Fruit fly (Drosophila melanogaster) whole organism, wandering third instar larva: ENCODE results near the gene AP-2mu.

Experiments used
- Abd-B ChIP-seq: fragments of >200 bp; optimal IDR thresholded peaks from 2 replicates; lab custom pipeline; 2017; ENCODE audit warnings: missing biosample characterization, missing genetic modification characterization
- CG32264 ChIP-seq: fragments of 200-800 bp; sonication (Bioruptor generic); optimal IDR thresholded peaks from 2 replicates; lab custom pipeline; 2016; ENCODE audit warnings: missing biosample characterization, missing genetic modification characterization
- CG9705 ChIP-seq: fragments of 200-800 bp; sonication (Bioruptor generic); optimal IDR thresholded peaks from 2 replicates; lab custom pipeline; 2018; ENCODE audit warnings: missing biosample characterization, mild to moderate bottlenecking, missing genetic modification characterization
- CrebA ChIP-seq: fragments of 200-800 bp; sonication (Bioruptor generic); optimal IDR thresholded peaks from 2 replicates; lab custom pipeline; 2016; ENCODE audit warnings: missing biosample characterization, mild to moderate bottlenecking, missing genetic modification characterization, borderline replicate concordance
- Dfd ChIP-seq: fragments of >200 bp; optimal IDR thresholded peaks from 2 replicates; lab custom pipeline; 2017; ENCODE audit warnings: missing biosample characterization, missing genetic modification characterization
- Dif ChIP-seq: fragments of 200-275, 200-300 bp; sonication (Bioruptor generic); optimal IDR thresholded peaks from 2 replicates; lab custom pipeline; 2018; ENCODE audit warnings: missing biosample characterization, missing genetic modification characterization; ENCODE audit not compliant: partially characterized antibody
- GATAd ChIP-seq: sonication (Bioruptor generic); optimal IDR thresholded peaks from 2 replicates; lab custom pipeline; 2016; ENCODE audit warnings: missing biosample characterization, missing genetic modification characterization
- HLH106 ChIP-seq: fragments of 200-800 bp; optimal IDR thresholded peaks from 3 replicates; lab custom pipeline; 2019; ENCODE audit warnings: missing biosample characterization, mild to moderate bottlenecking, missing genetic modification characterization, moderate library complexity
- Hnf4 ChIP-seq: fragments of 200-800 bp; sonication (Bioruptor generic); optimal IDR thresholded peaks from 2 replicates; lab custom pipeline; 2016; ENCODE audit warnings: missing biosample characterization, mild to moderate bottlenecking, missing genetic modification characterization
- Hr78 ChIP-seq: fragments of >200 bp; optimal IDR thresholded peaks from 2 replicates; lab custom pipeline; 2017; ENCODE audit warnings: missing biosample characterization, missing genetic modification characterization
- Hr83 ChIP-seq: fragments of 200-300 bp; sonication (Bioruptor generic); optimal IDR thresholded peaks from 2 replicates; lab custom pipeline; 2016; ENCODE audit warnings: missing biosample characterization, mild to moderate bottlenecking, missing genetic modification characterization, moderate library complexity; ENCODE audit not compliant: poor library complexity, severe bottlenecking
- Jra ChIP-seq: sonication (Bioruptor generic); optimal IDR thresholded peaks from 2 replicates; lab custom pipeline; 2016; ENCODE audit warnings: missing biosample characterization, missing genetic modification characterization
- Mio ChIP-seq: sonication (Bioruptor generic); optimal IDR thresholded peaks from 2 replicates; lab custom pipeline; 2016; ENCODE audit warnings: missing biosample characterization, missing genetic modification characterization
- Myc ChIP-seq: fragments of >200 bp; optimal IDR thresholded peaks from 2 replicates; lab custom pipeline; 2017
- N ChIP-seq: fragments of >200 bp; optimal IDR thresholded peaks from 2 replicates; lab custom pipeline; 2018; ENCODE audit warnings: missing biosample characterization, missing external identifiers, missing genetic modification characterization
- OdsH ChIP-seq: fragments of 200-800 bp; sonication (Bioruptor generic); optimal IDR thresholded peaks from 2 replicates; lab custom pipeline; 2016; ENCODE audit warnings: missing biosample characterization, mild to moderate bottlenecking, missing genetic modification characterization
- Rel ChIP-seq, 2 experiments: fragments of 200-800 bp; sonication (Bioruptor generic) in 1 of 2; optimal IDR thresholded peaks; 2 replicates in 1 of 2; 3 replicates in 1 of 2; lab custom pipeline; 2016 to 2019; ENCODE audit warnings: mild to moderate bottlenecking in 2 of 2, missing biosample characterization in 2 of 2, missing genetic modification characterization in 2 of 2, moderate library complexity in 1 of 2
- Sp1 ChIP-seq: fragments of 200-800 bp; sonication (Bioruptor generic); optimal IDR thresholded peaks from 3 replicates; lab custom pipeline; 2019; ENCODE audit warnings: missing biosample characterization, mild to moderate bottlenecking, missing genetic modification characterization, moderate library complexity
- Vsx2 ChIP-seq: fragments of 200-300, 225-300 bp; sonication (Bioruptor generic); optimal IDR thresholded peaks from 2 replicates; lab custom pipeline; 2018; ENCODE audit warnings: missing biosample characterization, missing genetic modification characterization; ENCODE audit not compliant: partially characterized antibody
- br ChIP-seq: fragments of 200-800 bp; sonication (Bioruptor generic); optimal IDR thresholded peaks from 2 replicates; lab custom pipeline; 2016; ENCODE audit warnings: missing biosample characterization, missing genetic modification characterization
- brk ChIP-seq: fragments of 200-800 bp; sonication (Bioruptor generic); optimal IDR thresholded peaks from 2 replicates; lab custom pipeline; 2016; ENCODE audit warnings: missing biosample characterization, mild to moderate bottlenecking, missing genetic modification characterization
- dl ChIP-seq, 2 experiments: fragments of 175-275, 200-275 bp in 1 of 2; fragments of 200-275 bp in 1 of 2; sonication (Bioruptor generic); optimal IDR thresholded peaks; lab custom pipeline; 2018; ENCODE audit warnings: mild to moderate bottlenecking in 2 of 2, missing biosample characterization in 2 of 2, missing genetic modification characterization in 2 of 2, moderate library complexity in 2 of 2; ENCODE audit not compliant: partially characterized antibody in 2 of 2, insufficient read depth in 1 of 2
- dmrt93B ChIP-seq: fragments of 200-800 bp; sonication (Bioruptor generic); optimal IDR thresholded peaks from 2 replicates; lab custom pipeline; 2018; ENCODE audit warnings: missing biosample characterization, mild to moderate bottlenecking, missing genetic modification characterization
- dsf ChIP-seq: sonication (Bioruptor generic); optimal IDR thresholded peaks from 2 replicates; lab custom pipeline; 2016; ENCODE audit warnings: missing biosample characterization, missing genetic modification characterization, borderline replicate concordance
- ey ChIP-seq: fragments of 200-800 bp; sonication (Bioruptor generic); optimal IDR thresholded peaks from 2 replicates; lab custom pipeline; 2016; ENCODE audit warnings: missing biosample characterization, missing genetic modification characterization
- foxo ChIP-seq, 2 experiments: fragments of 200-800 bp; sonication (Bioruptor generic); optimal IDR thresholded peaks; 2 replicates in 1 of 2; 3 replicates in 1 of 2; lab custom pipeline; 2016 to 2017; ENCODE audit warnings: missing biosample characterization in 2 of 2, missing genetic modification characterization in 2 of 2
- fru ChIP-seq: fragments of 200-800 bp; sonication (Bioruptor generic); optimal IDR thresholded peaks from 3 replicates; lab custom pipeline; 2016; ENCODE audit warnings: missing biosample characterization, mild to moderate bottlenecking, missing genetic modification characterization
- h ChIP-seq: fragments of 200-800 bp; sonication (Bioruptor generic); optimal IDR thresholded peaks from 3 replicates; lab custom pipeline; 2016; ENCODE audit warnings: missing biosample characterization, mild to moderate bottlenecking, missing genetic modification characterization
- jim ChIP-seq: fragments of 175-275, 200-325 bp; sonication (Bioruptor generic); optimal IDR thresholded peaks from 2 replicates; lab custom pipeline; 2016; ENCODE audit warnings: missing biosample characterization, mild to moderate bottlenecking, missing genetic modification characterization
- lola ChIP-seq: fragments of >200 bp; optimal IDR thresholded peaks from 2 replicates; lab custom pipeline; 2017; ENCODE audit warnings: missing biosample characterization, missing genetic modification characterization
- pan ChIP-seq: fragments of >200 bp; optimal IDR thresholded peaks from 2 replicates; lab custom pipeline; 2017
- psq ChIP-seq: fragments of 200-800 bp; sonication (Bioruptor generic); optimal IDR thresholded peaks from 3 replicates; lab custom pipeline; 2017; ENCODE audit warnings: missing biosample characterization, mild to moderate bottlenecking, missing genetic modification characterization, moderate library complexity
- rgr ChIP-seq: fragments of 200-800 bp; sonication (Bioruptor generic); optimal IDR thresholded peaks from 3 replicates; lab custom pipeline; 2016; ENCODE audit warnings: missing biosample characterization, mild to moderate bottlenecking, missing genetic modification characterization
- sage ChIP-seq: fragments of 200-800 bp; sonication (Bioruptor generic); optimal IDR thresholded peaks from 2 replicates; lab custom pipeline; 2016; ENCODE audit warnings: missing biosample characterization, mild to moderate bottlenecking, missing genetic modification characterization
- sv ChIP-seq: fragments of 200-800 bp; sonication (Bioruptor generic); optimal IDR thresholded peaks from 3 replicates; lab custom pipeline; 2016; ENCODE audit warnings: missing biosample characterization, missing genetic modification characterization
- tai ChIP-seq: sonication (Bioruptor generic); optimal IDR thresholded peaks from 2 replicates; lab custom pipeline; 2016; ENCODE audit warnings: missing biosample characterization, missing genetic modification characterization
- usp ChIP-seq: fragments of >200 bp; optimal IDR thresholded peaks from 2 replicates; lab custom pipeline; 2017; ENCODE audit warnings: missing biosample characterization, missing genetic modification characterization
- woc ChIP-seq: sonication (Bioruptor generic); optimal IDR thresholded peaks from 2 replicates; lab custom pipeline; 2016; ENCODE audit warnings: missing biosample characterization, mild to moderate bottlenecking, missing genetic modification characterization

Gene AP-2mu

dm6 chr3R:22461673-22462585, at the start of gene AP-2mu, which contains the start of gene Rpn7:
TSS of gene AP-2mu (plus strand) at chr3R:22462455.
TSS of gene Rpn7 (minus strand) at chr3R:22462054.
- no peak for TF ChIP-seq Abd-B
- TF ChIP-seq foxo (GFP tag; optimal IDR thresholded peaks at IDR 0.05; lab: Kevin White, UChicago), result peak in 1 of 2 experiments; percentile 34
- no peak for TF ChIP-seq N (GFP tag; lab: Kevin White, UChicago)
- TF ChIP-seq Hnf4 (GFP tag; lab: Kevin White, UChicago), result no peak
- TF ChIP-seq Jra (GFP tag; lab: Kevin White, UChicago), result peak; percentile 51
- TF ChIP-seq CG32264 (GFP tag; lab: Kevin White, UChicago), result no peak
- peak; percentile 28 for TF ChIP-seq h
- no peak for TF ChIP-seq pan (lab: Kevin White, UChicago)

dm6 chr3R:22420911-22421310, 41.3 kb upstream of the AP-2mu start, which contains the start of the genes Nop56 and mats:
TSS of gene Nop56 (minus strand) at chr3R:22421068.
TSS of gene mats (plus strand) at chr3R:22421161.
- TF ChIP-seq br (GFP tag; lab: Kevin White, UChicago) (peak; percentile 22), rgr (GFP tag; lab: Kevin White, UChicago) (peak; percentile 55), sage (peak; percentile 31), Vsx2 (GFP tag; lab: Kevin White, UChicago) (peak; percentile 55), HLH106 (tag; lab: Kevin White, UChicago) (no peak), jim (GFP tag; lab: Kevin White, UChicago) (no peak), N (GFP tag; lab: Kevin White, UChicago) (no peak), sv (GFP tag; lab: Kevin White, UChicago) (no peak), Myc (peak; percentile 79), Rel (GFP tag; optimal IDR thresholded peaks at IDR 0.05; lab: Kevin White, UChicago) (no peak), Rel (tag; optimal IDR thresholded peaks at IDR 0.05; lab: Kevin White, UChicago) (peak; percentile 42), h (peak; percentile 51), Sp1 (GFP tag; lab: Kevin White, UChicago) (peak; percentile 7), Dif (GFP tag; lab: Kevin White, UChicago) (peak; percentile 15)

dm6 chr3R:22421618-22422017, 40.6 kb upstream of the AP-2mu start:
- TF ChIP-seq Hnf4 (GFP tag; lab: Kevin White, UChicago) (no peak), HLH106 (tag; lab: Kevin White, UChicago) (peak; percentile 84), Jra (GFP tag; lab: Kevin White, UChicago) (no peak), Myc (no peak), dmrt93B (GFP tag; lab: Kevin White, UChicago) (no peak), usp (no peak), sage (peak; percentile 35), N (GFP tag; lab: Kevin White, UChicago) (no peak), OdsH (GFP tag; lab: Kevin White, UChicago) (peak; percentile 79), lola (GFP tag; lab: Kevin White, UChicago) (no peak), Mio (GFP tag; lab: Kevin White, UChicago) (no peak), CG32264 (GFP tag; lab: Kevin White, UChicago) (peak; percentile 81), dsf (GFP tag; lab: Kevin White, UChicago) (no peak), Dfd (GFP tag; lab: Kevin White, UChicago) (no peak), Hr78 (GFP tag; lab: Kevin White, UChicago) (no peak), br (GFP tag; lab: Kevin White, UChicago) (peak; percentile 76), GATAd (GFP tag; lab: Kevin White, UChicago) (no peak), ey (GFP tag; lab: Kevin White, UChicago) (peak; percentile 82), h (peak; percentile 85), pan (lab: Kevin White, UChicago) (no peak), psq (peak; percentile 70), Hr83 (peak; percentile 44), brk (GFP tag; lab: Kevin White, UChicago) (no peak), Sp1 (GFP tag; lab: Kevin White, UChicago) (peak; percentile 70), CrebA (GFP tag; lab: Kevin White, UChicago) (no peak), tai (no peak), CG9705 (GFP tag; lab: Kevin White, UChicago) (peak; percentile 10), dl (GFP tag; optimal IDR thresholded peaks at IDR 0.05; lab: Kevin White, UChicago; ENCODE audit: insufficient read depth in 1 of 2, partially characterized antibody in 2 of 2) (no peak), foxo (GFP tag; optimal IDR thresholded peaks at IDR 0.05; lab: Kevin White, UChicago) (peak; percentile 44 to 86), woc (GFP tag; lab: Kevin White, UChicago) (peak; percentile 67), Rel (GFP tag; optimal IDR thresholded peaks at IDR 0.05; lab: Kevin White, UChicago) (no peak), Rel (tag; optimal IDR thresholded peaks at IDR 0.05; lab: Kevin White, UChicago) (peak; percentile 47), jim (GFP tag; lab: Kevin White, UChicago) (no peak), rgr (GFP tag; lab: Kevin White, UChicago) (peak; percentile 83), Vsx2 (GFP tag; lab: Kevin White, UChicago) (no peak), Abd-B (no peak), Dif (GFP tag; lab: Kevin White, UChicago) (no peak), fru (GFP tag; lab: Kevin White, UChicago) (peak; percentile 85), sv (GFP tag; lab: Kevin White, UChicago) (peak; percentile 29)
